Worm (Caenorhabditis elegans): ENCODE data around the gene dlc-3.

DNA sequence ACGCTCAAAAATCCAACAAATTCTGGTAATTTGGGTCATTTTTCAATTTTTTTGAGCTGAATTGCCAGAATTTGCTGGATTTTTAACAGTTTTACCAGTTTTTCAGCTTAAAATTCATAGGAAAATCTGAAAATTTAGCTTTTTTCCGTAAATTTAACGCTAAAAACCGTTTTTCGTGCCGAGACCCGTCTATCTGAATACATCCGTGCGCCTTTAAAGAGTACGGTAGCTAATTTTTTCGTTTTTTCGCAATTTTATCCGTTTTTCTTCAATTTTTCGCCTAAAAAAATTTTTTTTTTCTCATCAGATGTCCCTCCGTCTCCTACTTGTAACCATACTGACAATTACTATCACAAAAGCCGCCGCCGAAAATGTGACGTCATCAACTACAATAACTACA is 20.3 kb upstream of the dlc-3 start, which contains the start of gene Y65A5A.2:
- TF ChIP-seq unc-62 (GFP tag; optimal IDR thresholded peaks at IDR 0.05), result no peak
- no peak for TF ChIP-seq nhr-76 (tag; optimal IDR thresholded peaks at IDR 0.05)
- TF ChIP-seq ama-1 (optimal IDR thresholded peaks at IDR 0.05), result no peak
- TF ChIP-seq elt-2 (tag; optimal IDR thresholded peaks at IDR 0.05), result no peak
- no peak for TF ChIP-seq ztf-4 (tag; optimal IDR thresholded peaks at IDR 0.05)
- no peak for TF ChIP-seq fkh-2 (tag; optimal IDR thresholded peaks at IDR 0.05)
- no peak for TF ChIP-seq egl-27 (tag; optimal IDR thresholded peaks at IDR 0.05)
- TF ChIP-seq fkh-10 (GFP tag; optimal IDR thresholded peaks at IDR 0.05), result no peak

Measured in whole organism, L3 larva.